Fruit fly (Drosophila melanogaster) whole organism, prepupa: Measurements from ENCODE around the gene Ten-a.

Experiments
- CG11294 ChIP-seq: fragments of 200-800 bp; sonication (Bioruptor generic); IDR thresholded peaks from 2 replicates; pipeline ENCODE4 v1.3.6; 2022; ENCODE audit warnings: missing biosample characterization, missing genetic modification characterization
- CG1621 ChIP-seq: fragments of 200-800 bp; sonication (Bioruptor generic); optimal IDR thresholded peaks from 3 replicates; lab custom pipeline; 2018; ENCODE audit warnings: missing biosample characterization, mild to moderate bottlenecking, missing genetic modification characterization
- CG16779 ChIP-seq: fragments of 200-800 bp; sonication (Bioruptor generic); optimal IDR thresholded peaks from 3 replicates; lab custom pipeline; 2017; ENCODE audit warnings: missing biosample characterization, mild to moderate bottlenecking, missing genetic modification characterization
- CG4318 ChIP-seq: fragments of 200-800 bp; sonication (Bioruptor generic); optimal IDR thresholded peaks from 3 replicates; lab custom pipeline; 2017; ENCODE audit warnings: missing biosample characterization, mild to moderate bottlenecking, missing genetic modification characterization
- Ets96B ChIP-seq: fragments of 200-800 bp; optimal IDR thresholded peaks from 2 replicates; lab custom pipeline; 2019; ENCODE audit warnings: missing biosample characterization, mild to moderate bottlenecking, missing genetic modification characterization, moderate library complexity
- OdsH ChIP-seq: fragments of 200-800 bp; sonication (Bioruptor generic); optimal IDR thresholded peaks from 3 replicates; lab custom pipeline; 2016; ENCODE audit warnings: missing biosample characterization, missing genetic modification characterization
- Sox102F ChIP-seq: fragments of 200-800 bp; sonication (Bioruptor generic); optimal IDR thresholded peaks from 2 replicates; lab custom pipeline; 2016; ENCODE audit warnings: missing biosample characterization, mild to moderate bottlenecking, missing genetic modification characterization
- Sox14 ChIP-seq: fragments of 200-800 bp; sonication (Bioruptor generic); optimal IDR thresholded peaks from 3 replicates; lab custom pipeline; 2016; ENCODE audit warnings: missing biosample characterization, missing genetic modification characterization
- achi ChIP-seq: fragments of 200-800 bp; sonication (Bioruptor generic); optimal IDR thresholded peaks from 3 replicates; lab custom pipeline; 2016; ENCODE audit warnings: missing biosample characterization, missing genetic modification characterization
- lz ChIP-seq: fragments of 200-800 bp; sonication (Bioruptor generic); optimal IDR thresholded peaks from 3 replicates; lab custom pipeline; 2016; ENCODE audit warnings: missing biosample characterization, missing genetic modification characterization
- salr ChIP-seq, 2 experiments: fragments of 200-800 bp; sonication (Bioruptor generic); optimal IDR thresholded peaks; 3 replicates each; lab custom pipeline; 2016 to 2018; ENCODE audit warnings: missing biosample characterization in 2 of 2, missing genetic modification characterization in 2 of 2, mild to moderate bottlenecking in 1 of 2

dm6 chrX:12014131-12014530 lies 29.4 kb upstream of the Ten-a start:
- no peak for TF ChIP-seq Sox14 (GFP tag; lab: Kevin White, UChicago)
- no peak for TF ChIP-seq salr (GFP tag; optimal IDR thresholded peaks at IDR 0.05; lab: Kevin White, UChicago)
- no peak for TF ChIP-seq lz (GFP tag; lab: Kevin White, UChicago)
- no peak for TF ChIP-seq CG16779 (tag; lab: Kevin White, UChicago)
- no peak for TF ChIP-seq Sox102F (GFP tag; lab: Kevin White, UChicago)
- no peak for TF ChIP-seq CG4318 (GFP tag; lab: Kevin White, UChicago)
- no peak for TF ChIP-seq achi (GFP tag; lab: Kevin White, UChicago)
- TF ChIP-seq CG11294 (GFP tag; lab: Robert Waterston, UW): no peak
- no peak for TF ChIP-seq CG1621 (tag; lab: Kevin White, UChicago)
- TF ChIP-seq OdsH (GFP tag; lab: Kevin White, UChicago): no peak
- no peak for TF ChIP-seq Ets96B (tag; lab: Kevin White, UChicago)
